Fruit fly (Drosophila melanogaster): ENCODE data around the gene CG7453.

CG7453 gene

DNA sequence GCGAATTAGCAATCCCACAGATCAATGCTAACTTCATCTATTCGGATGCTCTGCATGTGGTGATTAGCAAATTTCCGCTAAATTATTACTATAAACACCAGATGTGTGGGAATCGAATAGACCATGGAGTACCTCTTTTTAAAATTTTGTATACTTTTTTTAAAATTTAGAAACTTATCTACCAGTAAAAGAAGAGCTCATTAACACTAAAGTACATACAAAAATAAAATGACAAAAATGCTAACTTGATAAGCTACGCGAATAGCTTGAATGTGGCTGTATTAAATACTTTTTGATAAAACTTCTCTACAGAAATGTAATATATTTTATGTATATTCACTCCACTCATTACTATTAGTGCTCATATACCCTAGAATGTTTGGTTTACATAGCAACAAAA lies 5.9 kb upstream of the CG7453 start (continued):
- TF ChIP-seq CG11504 (tag; optimal IDR thresholded peaks at IDR 0.05) (peak; percentile 25), ken (GFP tag; IDR thresholded peaks at IDR 0.05) (no peak), Eip74EF (GFP tag; optimal IDR thresholded peaks at IDR 0.05) (no peak), BtbVII (GFP tag; optimal IDR thresholded peaks at IDR 0.05) (no peak), CG4854 (GFP tag; optimal IDR thresholded peaks at IDR 0.05) (no peak), CG4424 (GFP tag; optimal IDR thresholded peaks at IDR 0.05) (no peak), CG43689 (GFP tag; IDR thresholded peaks at IDR 0.05) (no peak), org-1 (GFP tag; optimal IDR thresholded peaks at IDR 0.05) (no peak), shn (GFP tag; optimal IDR thresholded peaks at IDR 0.05) (no peak), chm (GFP tag; IDR thresholded peaks at IDR 0.05) (no peak; the same call in 1 of the 2 replicates), sens-2 (GFP tag; IDR thresholded peaks at IDR 0.05) (no peak), CG9932 (GFP tag; IDR thresholded peaks at IDR 0.05) (peak; percentile 43; the same call in 1 of the 2 replicates), CG7839 (tag; optimal IDR thresholded peaks at IDR 0.05) (peak; percentile 43), B-H2 (GFP tag; optimal IDR thresholded peaks at IDR 0.05) (no peak), sna (GFP tag; IDR thresholded peaks at IDR 0.05; ENCODE audit: partially characterized antibody) (no peak), CG16815 (GFP tag; optimal IDR thresholded peaks at IDR 0.05) (no peak), CG9437 (GFP tag; optimal IDR thresholded peaks at IDR 0.05) (no peak), tna (GFP tag; IDR thresholded peaks at IDR 0.05; ENCODE audit: partially characterized antibody) (no peak), PHDP (tag; optimal IDR thresholded peaks at IDR 0.05) (peak; percentile 34), corto (GFP tag; optimal IDR thresholded peaks at IDR 0.05) (no peak), CG15601 (tag; optimal IDR thresholded peaks at IDR 0.05) (no peak), bowl (GFP tag; IDR thresholded peaks at IDR 0.05) (no peak), wdn (GFP tag; IDR thresholded peaks at IDR 0.05) (no peak), CG7357 (GFP tag; IDR thresholded peaks at IDR 0.05) (no peak), grau (tag; optimal IDR thresholded peaks at IDR 0.05) (peak; percentile 54)

DNA sequence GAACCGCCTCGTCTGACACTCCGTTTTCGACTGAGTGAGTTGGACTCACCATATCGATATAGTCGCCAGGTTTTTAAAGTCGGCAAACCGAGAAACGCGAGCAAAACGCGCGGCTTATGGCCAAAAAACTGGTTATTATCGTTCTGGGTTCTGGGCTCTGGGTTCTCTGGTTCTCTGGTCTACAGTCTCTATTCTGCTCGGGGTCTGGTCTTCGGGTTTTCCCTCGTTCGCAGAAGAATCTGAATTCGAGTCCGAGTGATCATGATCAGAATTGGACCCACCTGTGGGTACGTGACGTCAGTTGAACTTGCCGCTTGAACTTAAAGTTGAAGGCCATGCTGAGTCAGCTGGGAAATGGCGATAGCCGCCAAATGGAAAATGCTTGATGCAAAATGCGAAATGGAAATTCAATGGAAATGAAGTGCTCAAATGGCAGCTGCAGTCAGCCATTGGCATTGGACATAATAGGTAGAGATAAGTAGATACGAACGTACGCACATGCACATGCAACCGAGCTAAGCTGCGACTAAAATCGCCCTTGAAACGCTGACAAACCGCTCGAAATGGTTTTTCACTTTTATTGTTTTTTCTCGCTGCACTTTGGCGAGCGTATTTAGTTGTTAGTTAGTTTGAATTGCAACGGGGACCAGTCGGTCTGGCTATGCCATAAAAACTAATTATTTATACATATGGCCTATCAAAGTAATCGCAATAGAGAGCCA lies 5.0 kb upstream of the CG7453 start, which contains the start of gene CG33939:
CG33939 (minus strand) TSS at position 51 of the 722 bp plus-strand sequence.
- TF ChIP-seq CG9876 (GFP tag; optimal IDR thresholded peaks at IDR 0.05) (no peak), CG13894 (tag; optimal IDR thresholded peaks at IDR 0.05) (peak; percentile 92), Blimp-1 (GFP tag; optimal IDR thresholded peaks at IDR 0.05) (no peak), kni (GFP tag; optimal IDR thresholded peaks at IDR 0.05) (no peak), Atf3 (GFP tag; optimal IDR thresholded peaks at IDR 0.05) (no peak), CG3407 (GFP tag; optimal IDR thresholded peaks at IDR 0.05) (no peak), B-H2 (GFP tag; optimal IDR thresholded peaks at IDR 0.05) (no peak), hkb (optimal IDR thresholded peaks at IDR 0.05) (no peak), hkb (GFP tag; IDR thresholded peaks at IDR 0.05) (no peak), CG10267 (tag; optimal IDR thresholded peaks at IDR 0.05) (no peak), CG5953 (GFP tag; IDR thresholded peaks at IDR 0.05) (no peak), CG14050 (GFP tag; IDR thresholded peaks at IDR 0.05) (no peak), CG10274 (GFP tag; optimal IDR thresholded peaks at IDR 0.05) (no peak), ro (GFP tag; IDR thresholded peaks at IDR 0.05) (no peak), gsb (GFP tag; IDR thresholded peaks at IDR 0.05) (no peak), CG7271 (tag; optimal IDR thresholded peaks at IDR 0.05) (no peak), NC2β (GFP tag; optimal IDR thresholded peaks at IDR 0.05) (no peak), CG18599 (GFP tag; optimal IDR thresholded peaks at IDR 0.05) (no peak), Hr51 (GFP tag; optimal IDR thresholded peaks at IDR 0.05) (no peak), Ravus (GFP tag; IDR thresholded peaks at IDR 0.05) (no peak), CG32532 (GFP tag; IDR thresholded peaks at IDR 0.05) (peak; percentile 24; the same call in 1 of the 2 replicates), gfzf (GFP tag; optimal IDR thresholded peaks at IDR 0.05) (no peak), CG10654 (GFP tag; optimal IDR thresholded peaks at IDR 0.05) (no peak), HLH54F (GFP tag; optimal IDR thresholded peaks at IDR 0.05) (no peak), C15 (GFP tag; IDR thresholded peaks at IDR 0.05) (no peak), Doc3 (GFP tag; IDR thresholded peaks at IDR 0.05; ENCODE audit: partially characterized antibody) (no peak), CHES-1-like (GFP tag; optimal IDR thresholded peaks at IDR 0.05) (no peak)
